Worm (Caenorhabditis elegans): ENCODE data around the gene BE0003N10.6.

ce11 chrIII:1058881-1059280 is 980 bp downstream of the BE0003N10.6 start:
- no peak for TF ChIP-seq pqm-1 (tag; optimal IDR thresholded peaks at IDR 0.05)
- TF ChIP-seq sox-2 (GFP tag; IDR thresholded peaks at IDR 0.05), result no peak
- TF ChIP-seq lin-11 (tag; optimal IDR thresholded peaks at IDR 0.05), result no peak
- TF ChIP-seq pha-4 (tag; optimal IDR thresholded peaks at IDR 0.05), result no peak
- TF ChIP-seq dmd-4 (tag; optimal IDR thresholded peaks at IDR 0.05; ENCODE audit: borderline replicate concordance), result no peak
- no peak for TF ChIP-seq ceh-9 (tag; optimal IDR thresholded peaks at IDR 0.05)
- no peak for TF ChIP-seq sox-4 (tag; optimal IDR thresholded peaks at IDR 0.05)
- no peak for TF ChIP-seq fkh-10 (GFP tag; optimal IDR thresholded peaks at IDR 0.05)
- TF ChIP-seq ceh-6 (GFP tag; optimal IDR thresholded peaks at IDR 0.05), result no peak
- TF ChIP-seq hlh-8 (tag; optimal IDR thresholded peaks at IDR 0.05), result no peak
- TF ChIP-seq odd-2 (tag; optimal IDR thresholded peaks at IDR 0.05), result no peak
- TF ChIP-seq nhr-11 (tag; optimal IDR thresholded peaks at IDR 0.05), result no peak
